Fruit fly (Drosophila melanogaster) whole organism, prepupa: ENCODE results near the gene Pino.

Experiments used
- Blimp-1 ChIP-seq: fragments of 200-800 bp; sonication (Bioruptor generic); optimal IDR thresholded peaks from 3 replicates; lab custom pipeline; 2017; ENCODE audit warnings: missing biosample characterization, missing genetic modification characterization, mild to moderate bottlenecking, moderate library complexity, missing genetic modification reagents
- CG31627 ChIP-seq: fragments of 200-800 bp; sonication (Bioruptor generic); optimal IDR thresholded peaks from 3 replicates; lab custom pipeline; 2016; ENCODE audit warnings: missing biosample characterization, missing genetic modification characterization
- CG6792 ChIP-seq: fragments of 200-800 bp; sonication (Bioruptor generic); optimal IDR thresholded peaks from 3 replicates; lab custom pipeline; 2016; ENCODE audit warnings: missing biosample characterization, missing genetic modification characterization
- Gug ChIP-seq: fragments of 200-800 bp; sonication (Bioruptor generic); IDR thresholded peaks from 2 replicates; pipeline ENCODE4 v1.3.6; 2022; ENCODE audit warnings: missing biosample characterization, missing genetic modification characterization
- Hr38 ChIP-seq: sonication (Bioruptor generic); optimal IDR thresholded peaks from 2 replicates; lab custom pipeline; 2016; ENCODE audit warnings: missing biosample characterization, missing genetic modification characterization
- Hr39 ChIP-seq: fragments of 200-800 bp; sonication (Bioruptor generic); optimal IDR thresholded peaks from 2 replicates; lab custom pipeline; 2016; ENCODE audit warnings: missing biosample characterization, missing genetic modification characterization
- acj6 ChIP-seq: fragments of 200-800 bp; sonication (Bioruptor generic); optimal IDR thresholded peaks from 3 replicates; lab custom pipeline; 2016; ENCODE audit warnings: missing biosample characterization, missing genetic modification characterization
- cyc ChIP-seq: fragments of 200-800 bp; sonication (Bioruptor generic); optimal IDR thresholded peaks from 3 replicates; lab custom pipeline; 2016; ENCODE audit warnings: missing biosample characterization, missing genetic modification characterization

The Pino gene

DNA sequence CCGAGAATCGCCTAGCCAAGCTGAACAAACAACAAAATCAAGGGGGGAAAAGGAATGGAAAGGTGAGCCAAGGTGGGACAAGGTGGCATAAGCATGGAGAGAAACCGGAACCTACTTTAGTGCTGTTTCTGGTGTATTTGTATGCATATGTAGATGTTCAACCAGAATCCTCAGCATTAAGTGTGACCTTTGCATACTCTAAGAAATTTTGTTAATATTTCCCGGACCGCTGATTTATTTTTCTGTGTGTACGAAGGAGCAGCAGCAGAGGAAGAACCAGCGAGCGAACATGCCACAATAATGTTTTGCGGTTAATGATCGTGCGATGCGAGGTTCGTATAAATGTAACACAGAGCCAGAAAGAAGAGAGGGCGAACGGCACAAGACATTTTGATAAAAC, 63.7 kb downstream of the Pino start (continued):
- TF ChIP-seq Hr39, result peak; percentile 87
- peak; percentile 71 for TF ChIP-seq CG6792 (GFP tag; lab: Kevin White, UChicago)
- TF ChIP-seq CG31627 (GFP tag; lab: Kevin White, UChicago), result peak; percentile 87
- peak; percentile 87 for TF ChIP-seq cyc (GFP tag; lab: Kevin White, UChicago)
- peak; percentile 73 for TF ChIP-seq acj6
- TF ChIP-seq Blimp-1 (GFP tag; lab: Kevin White, UChicago), result peak; percentile 63
- TF ChIP-seq Gug (GFP tag; lab: Robert Waterston, UW), result peak; percentile 75
- no peak for TF ChIP-seq Hr38 (GFP tag; lab: Kevin White, UChicago)
